Worm (Caenorhabditis elegans) whole organism, L2 larva: ENCODE data around the gene sly-1.
A peak's percentile ranks its signal among the peaks of the same experiment; 100 is the strongest.

Experiments used
- aly-2 ChIP-seq: fragments of 150-350 bp; optimal IDR thresholded peaks from 2 replicates; lab custom pipeline; 2014; ENCODE audit warnings: missing biosample characterization, missing genetic modification characterization
- ama-1 ChIP-seq: fragments of 150-350 bp; optimal IDR thresholded peaks from 2 replicates; lab custom pipeline; 2018; ENCODE audit warnings: inconsistent platforms
- fos-1 ChIP-seq: fragments of 150-350 bp; optimal IDR thresholded peaks from 2 replicates; lab custom pipeline; 2014; ENCODE audit warnings: missing biosample characterization, missing genetic modification characterization
- lin-39 ChIP-seq: fragments of 150-350 bp; optimal IDR thresholded peaks from 2 replicates; lab custom pipeline; 2014; ENCODE audit warnings: missing biosample characterization, missing genetic modification reagents, missing genetic modification characterization
- nhr-10 ChIP-seq: sonication (generic microtip); optimal IDR thresholded peaks from 2 replicates; lab custom pipeline; 2017; ENCODE audit warnings: missing biosample characterization, missing genetic modification characterization
- nhr-25 ChIP-seq: fragments of 150-350 bp; sonication (generic microtip); optimal IDR thresholded peaks from 3 replicates; lab custom pipeline; 2014; ENCODE audit warnings: missing biosample characterization, missing genetic modification characterization
- nhr-6 ChIP-seq: fragments of 150-350 bp; optimal IDR thresholded peaks from 2 replicates; lab custom pipeline; 2014; ENCODE audit warnings: missing biosample characterization, missing genetic modification characterization
- nhr-77 ChIP-seq: fragments of 150-350 bp; optimal IDR thresholded peaks from 2 replicates; lab custom pipeline; 2014; ENCODE audit warnings: missing biosample characterization, missing genetic modification characterization
- unc-39 ChIP-seq: fragments of 150-350 bp; optimal IDR thresholded peaks from 2 replicates; lab custom pipeline; 2014; ENCODE audit warnings: missing biosample characterization, missing genetic modification characterization
- unc-62 ChIP-seq: fragments of 150-350 bp; optimal IDR thresholded peaks from 2 replicates; lab custom pipeline; 2014; ENCODE audit warnings: missing biosample characterization, missing genetic modification reagents, missing genetic modification characterization

- no peak for TF ChIP-seq unc-39
- TF ChIP-seq unc-62 (GFP tag; lab: Kevin White, UChicago), result no peak
- TF ChIP-seq nhr-77 (tag; lab: Kevin White, UChicago), result peak; percentile 41
- TF ChIP-seq fos-1 (tag; lab: Kevin White, UChicago), result peak; percentile 80
- TF ChIP-seq aly-2 (tag; lab: Kevin White, UChicago), result no peak
- TF ChIP-seq nhr-10, result no peak
- TF ChIP-seq nhr-6, result peak; percentile 83
- TF ChIP-seq nhr-25 (tag; lab: Kevin White, UChicago), result no peak
- TF ChIP-seq lin-39 (tag; lab: Kevin White, UChicago), result no peak
- no peak for TF ChIP-seq ama-1 (lab: Kevin White, UChicago)
Observed at ce11 chrIII:10460427-10461163, 46.3 kb upstream of the sly-1 start, which contains the start of gene ecps-1.
